Worm (Caenorhabditis elegans): ENCODE results near the gene pmp-1.

The pmp-1 gene

ce11 chrII:6888661-6889579 is 5.4 kb upstream of the pmp-1 start:
- TF ChIP-seq hmg-1.1 (GFP tag; IDR thresholded peaks at IDR 0.05) = 0 out of 2 replicates have a peak, but pooled peaks have one; percentile 12
- peak; percentile 76 for TF ChIP-seq ama-1 (optimal IDR thresholded peaks at IDR 0.05)
- TF ChIP-seq snpc-1.2 (GFP tag; IDR thresholded peaks at IDR 0.05) = no peak
- 0 out of 2 replicates have a peak, but pooled peaks have one; percentile 6 for TF ChIP-seq lin-38 (GFP tag; IDR thresholded peaks at IDR 0.05)
- TF ChIP-seq unc-62 (GFP tag; optimal IDR thresholded peaks at IDR 0.05 in 1 of 2) = peak in 1 of 2 experiments; percentile 35
- no peak for TF ChIP-seq unc-62 (tag; optimal IDR thresholded peaks at IDR 0.05)
- TF ChIP-seq saeg-2 (GFP tag; IDR thresholded peaks at IDR 0.05) = 0 out of 2 replicates have a peak, but pooled peaks have one; percentile 44
- TF ChIP-seq Y75B8A.6 (GFP tag; IDR thresholded peaks at IDR 0.05) = peak; percentile 68; the same call in 1 of the 2 replicates
- peak; percentile 71; the same call in 1 of the 2 replicates for TF ChIP-seq D1046.2 (GFP tag; IDR thresholded peaks at IDR 0.05)
- TF ChIP-seq mes-2 (tag; optimal IDR thresholded peaks at IDR 0.05; ENCODE audit: poor library complexity, severe bottlenecking) = peak; percentile 46
- TF ChIP-seq ceh-82 (tag; optimal IDR thresholded peaks at IDR 0.05) = no peak
- TF ChIP-seq gei-8 (GFP tag; optimal IDR thresholded peaks at IDR 0.05) = no peak
- no peak for TF ChIP-seq tra-1 (GFP tag; IDR thresholded peaks at IDR 0.05)
- no peak for TF ChIP-seq daf-16 (GFP tag; optimal IDR thresholded peaks at IDR 0.05)
- peak; percentile 21 for TF ChIP-seq daf-16 (tag; optimal IDR thresholded peaks at IDR 0.05)
- TF ChIP-seq nhr-77 (tag; optimal IDR thresholded peaks at IDR 0.05) = no peak
- TF ChIP-seq unc-39 (tag; optimal IDR thresholded peaks at IDR 0.05) = no peak

ce11 chrII:6888211-6888610 is 4.7 kb upstream of the pmp-1 start:
- TF ChIP-seq hif-1 (tag; optimal IDR thresholded peaks at IDR 0.05) (no peak), lin-15B (tag; optimal IDR thresholded peaks at IDR 0.05) (no peak), ceh-20 (GFP tag; IDR thresholded peaks at IDR 0.05) (0 out of 2 replicates have a peak, but pooled peaks have one; percentile 28), ctbp-1 (GFP tag; IDR thresholded peaks at IDR 0.05) (no peak), dmd-8 (GFP tag; IDR thresholded peaks at IDR 0.05) (no peak), dve-1 (tag; optimal IDR thresholded peaks at IDR 0.05; ENCODE audit: insufficient read depth) (peak; percentile 88), mdt-29 (GFP tag; IDR thresholded peaks at IDR 0.05) (peak; percentile 77; the same call in 1 of the 2 replicates), pha-4 (GFP tag; IDR thresholded peaks at IDR 0.05) (no peak), pha-4 (tag; optimal IDR thresholded peaks at IDR 0.05) (no peak), lin-29 (GFP tag; IDR thresholded peaks at IDR 0.05) (0 out of 2 replicates have a peak, but pooled peaks have one; percentile 35), lir-3 (tag; optimal IDR thresholded peaks at IDR 0.05) (no peak), tag-97 (GFP tag; IDR thresholded peaks at IDR 0.05) (no peak), vab-7 (GFP tag; IDR thresholded peaks at IDR 0.05) (no peak), R02D3.7 (tag; optimal IDR thresholded peaks at IDR 0.05) (no peak), nhr-77 (tag; optimal IDR thresholded peaks at IDR 0.05) (peak; percentile 80), nhr-111 (GFP tag; optimal IDR thresholded peaks at IDR 0.05) (peak; percentile 34), ceh-28 (tag; optimal IDR thresholded peaks at IDR 0.05) (no peak), snpc-4 (tag; optimal IDR thresholded peaks at IDR 0.05) (no peak), unc-39 (tag; optimal IDR thresholded peaks at IDR 0.05) (no peak), madf-9 (GFP tag; conservative IDR thresholded peaks at IDR 0.05) (no peak), egl-43 (GFP tag; IDR thresholded peaks at IDR 0.05) (no peak), daf-12 (tag; optimal IDR thresholded peaks at IDR 0.05) (no peak), dpl-1 (GFP tag; optimal IDR thresholded peaks at IDR 0.05) (no peak), F37D6.2 (tag; optimal IDR thresholded peaks at IDR 0.05) (no peak), ztf-11 (tag; optimal IDR thresholded peaks at IDR 0.05) (no peak), lsy-2 (tag; optimal IDR thresholded peaks at IDR 0.05) (peak; percentile 52 to 70), jun-1 (tag; optimal IDR thresholded peaks at IDR 0.05) (no peak), spr-3 (GFP tag; optimal IDR thresholded peaks at IDR 0.05) (no peak), F49E8.2 (tag; optimal IDR thresholded peaks at IDR 0.05; ENCODE audit: borderline replicate concordance) (no peak), zfp-2 (tag; optimal IDR thresholded peaks at IDR 0.05) (no peak), Y105C5A.15 (GFP tag; IDR thresholded peaks at IDR 0.05) (no peak), mdl-1 (tag; optimal IDR thresholded peaks at IDR 0.05) (no peak), zfp-3 (GFP tag; conservative IDR thresholded peaks at IDR 0.05) (peak; percentile 93), nhr-41 (GFP tag; IDR thresholded peaks at IDR 0.05) (no peak)

Measured in whole organism, L4 larva.